Worm (Caenorhabditis elegans) whole organism, L3 larva: ENCODE data around the gene T22F3.12.

Experiments
- ZK546.5 ChIP-seq: sonication (generic microtip); optimal IDR thresholded peaks from 2 replicates; lab custom pipeline; 2017; ENCODE audit warnings: missing biosample characterization, missing genetic modification characterization
- hmg-11 ChIP-seq: sonication (generic microtip); optimal IDR thresholded peaks from 2 replicates; lab custom pipeline; 2016; ENCODE audit warnings: missing genetic modification characterization, missing compliant biosample characterization
- jun-1 ChIP-seq: fragments of 150-350 bp; optimal IDR thresholded peaks from 2 replicates; lab custom pipeline; 2014; ENCODE audit warnings: missing biosample characterization, missing genetic modification reagents, missing genetic modification characterization
- lin-39 ChIP-seq: fragments of 150-350 bp; optimal IDR thresholded peaks from 2 replicates; lab custom pipeline; 2018; ENCODE audit warnings: missing biosample characterization, missing genetic modification reagents, missing genetic modification characterization
- mdl-1 ChIP-seq: fragments of 150-350 bp; optimal IDR thresholded peaks from 2 replicates; lab custom pipeline; 2014; ENCODE audit warnings: missing biosample characterization, missing genetic modification characterization
- nhr-237 ChIP-seq: fragments of 150-350 bp; optimal IDR thresholded peaks from 2 replicates; lab custom pipeline; 2014; ENCODE audit warnings: missing biosample characterization, missing genetic modification characterization
- nhr-25 ChIP-seq: sonication (generic microtip); optimal IDR thresholded peaks from 2 replicates; lab custom pipeline; 2017; ENCODE audit warnings: missing biosample characterization, missing genetic modification characterization
- nhr-28 ChIP-seq: fragments of 150-350 bp; optimal IDR thresholded peaks from 2 replicates; lab custom pipeline; 2014; ENCODE audit warnings: missing biosample characterization, missing genetic modification characterization
- pqm-1 ChIP-seq: fragments of 150-350 bp; optimal IDR thresholded peaks from 2 replicates; lab custom pipeline; 2017; ENCODE audit warnings: missing biosample characterization, missing genetic modification characterization, inconsistent platforms
- snpc-4 ChIP-seq: fragments of 150-350 bp; optimal IDR thresholded peaks from 2 replicates; lab custom pipeline; 2014; ENCODE audit warnings: missing biosample characterization, missing genetic modification characterization

- TF ChIP-seq mdl-1 (tag; lab: Kevin White, UChicago) (no peak), hmg-11 (tag; lab: Kevin White, UChicago) (no peak), snpc-4 (tag; lab: Kevin White, UChicago) (no peak), nhr-28 (tag; lab: Kevin White, UChicago) (no peak), lin-39 (tag; lab: Kevin White, UChicago) (no peak), pqm-1 (tag; lab: Kevin White, UChicago) (no peak), ZK546.5 (no peak), jun-1 (no peak), nhr-237 (no peak), nhr-25 (tag; lab: Kevin White, UChicago) (no peak)
Observed at ce11 chrV:3639873-3640272, 47.9 kb upstream of the T22F3.12 start.
